Worm (Caenorhabditis elegans) whole organism, L1 larva: ENCODE results near the gene grd-11.

Experiments
- F16B12.6 ChIP-seq: fragments of 150-350 bp; optimal IDR thresholded peaks from 2 replicates; lab custom pipeline; 2014; ENCODE audit warnings: missing biosample characterization, missing genetic modification characterization
- aha-1 ChIP-seq: fragments of 150-350 bp; optimal IDR thresholded peaks from 2 replicates; lab custom pipeline; 2014; ENCODE audit warnings: missing biosample characterization, missing genetic modification characterization
- ama-1 ChIP-seq: fragments of 150-350 bp; optimal IDR thresholded peaks from 2 replicates; lab custom pipeline; 2014
- blmp-1 ChIP-seq: fragments of 150-350 bp; optimal IDR thresholded peaks from 2 replicates; lab custom pipeline; 2014; ENCODE audit warnings: missing biosample characterization, missing genetic modification characterization
- efl-1 ChIP-seq, 4 experiments: fragments of 150-350 bp; optimal IDR thresholded peaks in 3 of 4; peaks in 1 of 4; 1 replicate in 1 of 4; 2 replicates in 3 of 4; lab custom pipeline; 2014; ENCODE audit warnings: missing biosample characterization in 2 of 4, missing genetic modification characterization in 2 of 4, missing genetic modification reagents in 2 of 4
- elt-2 ChIP-seq: sonication (generic microtip); optimal IDR thresholded peaks from 2 replicates; lab custom pipeline; 2016; ENCODE audit warnings: missing genetic modification characterization, mild to moderate bottlenecking, inconsistent platforms, missing compliant biosample characterization, missing genetic modification reagents
- fkh-10 ChIP-seq: sonication (generic microtip); optimal IDR thresholded peaks from 2 replicates; lab custom pipeline; 2017; ENCODE audit warnings: missing biosample characterization, missing genetic modification reagents, missing genetic modification characterization
- hlh-17 ChIP-seq: fragments of 200-800 bp; sonication (Bioruptor generic); optimal IDR thresholded peaks from 2 replicates; lab custom pipeline; 2018; ENCODE audit warnings: missing genetic modification characterization, mild to moderate bottlenecking, missing compliant biosample characterization, moderate library complexity, borderline replicate concordance
- hlh-4 ChIP-seq: sonication (generic microtip); optimal IDR thresholded peaks from 2 replicates; lab custom pipeline; 2016; ENCODE audit warnings: mild to moderate bottlenecking, missing genetic modification characterization, missing compliant biosample characterization
- isw-1 ChIP-seq: fragments of 200-800 bp; sonication (Bioruptor generic); IDR thresholded peaks from 2 replicates; pipeline ENCODE4 v1.3.6; 2022; ENCODE audit warnings: missing genetic modification characterization, missing compliant biosample characterization
- lin-13 ChIP-seq: fragments of 150-350 bp; optimal IDR thresholded peaks from 2 replicates; lab custom pipeline; 2014; ENCODE audit warnings: missing biosample characterization, missing genetic modification reagents, missing genetic modification characterization
- lin-15B ChIP-seq: fragments of 150-350 bp; sonication (generic microtip); optimal IDR thresholded peaks from 3 replicates; lab custom pipeline; 2014; ENCODE audit warnings: missing biosample characterization, missing genetic modification characterization
- lin-35 ChIP-seq, 2 experiments: fragments of 150-350 bp; optimal IDR thresholded peaks; 2 replicates each; lab custom pipeline; 2014; ENCODE audit warnings: missing biosample characterization in 2 of 2, missing genetic modification characterization in 2 of 2, missing genetic modification reagents in 2 of 2
- lsy-2 ChIP-seq, 2 experiments: fragments of 150-350 bp; optimal IDR thresholded peaks; 2 replicates each; lab custom pipeline; 2014; ENCODE audit warnings: missing biosample characterization in 2 of 2, missing genetic modification characterization in 2 of 2
- mef-2 ChIP-seq: fragments of 150-350 bp; optimal IDR thresholded peaks from 2 replicates; lab custom pipeline; 2014; ENCODE audit warnings: missing biosample characterization, missing genetic modification characterization
- nhr-20 ChIP-seq: sonication (generic microtip); optimal IDR thresholded peaks from 2 replicates; lab custom pipeline; 2016; ENCODE audit warnings: mild to moderate bottlenecking, missing genetic modification characterization, missing compliant biosample characterization
- nhr-237 ChIP-seq: fragments of 150-350 bp; optimal IDR thresholded peaks from 2 replicates; lab custom pipeline; 2014; ENCODE audit warnings: missing biosample characterization, missing genetic modification characterization
- nhr-28 ChIP-seq: fragments of 150-350 bp; optimal IDR thresholded peaks from 2 replicates; lab custom pipeline; 2014; ENCODE audit warnings: missing biosample characterization, missing genetic modification characterization
- nhr-84 ChIP-seq: sonication (generic microtip); optimal IDR thresholded peaks from 2 replicates; lab custom pipeline; 2017; ENCODE audit warnings: missing biosample characterization, missing genetic modification characterization
- skn-1 ChIP-seq: fragments of 150-350 bp; optimal IDR thresholded peaks from 2 replicates; lab custom pipeline; 2014; ENCODE audit warnings: missing biosample characterization, missing genetic modification characterization
- tlp-1 ChIP-seq: fragments of 150-350 bp; optimal IDR thresholded peaks from 2 replicates; lab custom pipeline; 2014; ENCODE audit warnings: missing biosample characterization, missing genetic modification characterization
- unc-30 ChIP-seq: sonication (generic microtip); optimal IDR thresholded peaks from 2 replicates; lab custom pipeline; 2017; ENCODE audit warnings: missing biosample characterization, missing genetic modification characterization
- xbp-1 ChIP-seq: sonication (generic microtip); optimal IDR thresholded peaks from 2 replicates; lab custom pipeline; 2016; ENCODE audit warnings: missing genetic modification characterization, missing compliant biosample characterization

grd-11 gene

ce11 chrV:20413426-20413825 lies 56.9 kb downstream of the grd-11 start (continued):
- peak; percentile 11 for TF ChIP-seq ama-1 (lab: Kevin White, UChicago)
- TF ChIP-seq aha-1 (tag; lab: Kevin White, UChicago), result no peak
- TF ChIP-seq nhr-28 (tag; lab: Kevin White, UChicago), result no peak
- no peak for TF ChIP-seq hlh-4
- TF ChIP-seq nhr-84 (tag; lab: Kevin White, UChicago), result no peak
- TF ChIP-seq xbp-1, result no peak
- no peak for TF ChIP-seq hlh-17 (GFP tag; lab: Kevin White, UChicago)
- TF ChIP-seq lsy-2 (tag; optimal IDR thresholded peaks at IDR 0.05; lab: Kevin White, UChicago), result no peak
- no peak for TF ChIP-seq unc-30 (tag; lab: Kevin White, UChicago)
- no peak for TF ChIP-seq isw-1
- no peak for TF ChIP-seq fkh-10 (GFP tag; lab: Kevin White, UChicago)
- TF ChIP-seq lin-13, result no peak
- TF ChIP-seq nhr-237 (tag; lab: Kevin White, UChicago), result no peak
- no peak for TF ChIP-seq lin-15B
- TF ChIP-seq blmp-1 (tag; lab: Kevin White, UChicago), result peak; percentile 27
- TF ChIP-seq tlp-1 (tag; lab: Kevin White, UChicago), result no peak
- no peak for TF ChIP-seq mef-2
- peak in 1 of 2 experiments; percentile 46 for TF ChIP-seq lin-35 (GFP tag; optimal IDR thresholded peaks at IDR 0.05; lab: Kevin White, UChicago)
- TF ChIP-seq nhr-20 (tag; lab: Kevin White, UChicago), result peak; percentile 35
- TF ChIP-seq efl-1 (optimal IDR thresholded peaks at IDR 0.05; lab: Kevin White, UChicago), result no peak
- peak in 1 of 2 experiments; percentile 30 for TF ChIP-seq efl-1 (GFP tag; optimal IDR thresholded peaks at IDR 0.05 in 1 of 2; lab: Kevin White, UChicago)
- peak; percentile 70 for TF ChIP-seq elt-2 (tag; lab: Kevin White, UChicago)

DNA sequence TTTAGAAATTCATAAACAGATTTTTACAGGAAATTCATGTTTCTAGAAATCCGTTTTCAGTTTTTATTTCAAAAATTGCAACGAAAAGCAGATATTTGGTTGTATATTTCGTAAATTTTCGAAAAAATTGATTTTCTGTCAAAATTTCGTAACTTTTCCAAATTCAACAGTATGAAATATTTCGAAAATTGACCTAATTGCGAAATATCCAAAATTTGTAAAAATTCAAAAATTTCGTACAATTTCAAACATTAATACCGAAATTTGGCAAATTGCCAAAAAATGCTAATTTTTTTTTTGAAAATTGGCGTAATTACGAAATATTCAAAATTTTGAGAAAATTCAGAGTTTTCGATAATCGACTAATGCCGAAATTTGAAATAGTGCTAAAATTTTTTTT lies 57.4 kb downstream of the grd-11 start:
- TF ChIP-seq skn-1 (tag; lab: Kevin White, UChicago) (peak; percentile 49), F16B12.6 (tag; lab: Kevin White, UChicago) (no peak)
